Fruit fly (Drosophila melanogaster): ENCODE measurements around the gene mRpL4.

Gene mRpL4

DNA sequence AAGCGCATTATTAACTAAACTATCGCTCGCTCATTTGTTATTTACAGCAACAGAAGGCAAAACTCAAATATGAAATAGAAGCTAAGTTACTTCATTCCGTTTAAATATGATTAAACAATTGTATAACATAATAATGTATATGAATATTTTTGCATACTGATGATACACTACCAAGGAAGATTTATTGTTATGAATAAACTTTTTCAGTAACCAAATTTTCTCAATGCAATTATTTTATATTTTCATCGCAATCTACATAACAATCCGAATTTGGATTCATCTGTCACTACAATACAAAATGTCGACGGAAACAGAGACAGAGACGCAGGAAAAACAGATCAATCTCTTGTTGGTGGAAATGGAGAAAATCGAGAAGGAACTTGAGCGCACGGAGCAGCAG, 37.9 kb downstream of the mRpL4 start, which contains the start of gene CG17329:
CG17329 (plus strand) TSS at position 301 of the 400 bp plus-strand sequence.
- TF ChIP-seq CG10631 (GFP tag; optimal IDR thresholded peaks at IDR 0.05) (no peak), pdm3 (GFP tag; optimal IDR thresholded peaks at IDR 0.05) (no peak), CG34406 (GFP tag; optimal IDR thresholded peaks at IDR 0.05) (no peak), spab (GFP tag; optimal IDR thresholded peaks at IDR 0.05) (no peak)

dm6 chr2L:16288393-16288731, 40.6 kb downstream of the mRpL4 start:
- TF ChIP-seq CG3919 (GFP tag; optimal IDR thresholded peaks at IDR 0.05), result no peak
- no peak for TF ChIP-seq topi (GFP tag; optimal IDR thresholded peaks at IDR 0.05)
- no peak for TF ChIP-seq CG11762 (GFP tag; optimal IDR thresholded peaks at IDR 0.05; ENCODE audit: insufficient read depth)
- TF ChIP-seq svp (GFP tag), result no peak
- TF ChIP-seq Eip93F (GFP tag; optimal IDR thresholded peaks at IDR 0.05), result no peak

- TF ChIP-seq CG4318 (GFP tag; optimal IDR thresholded peaks at IDR 0.05) (no peak), Ets96B (tag; optimal IDR thresholded peaks at IDR 0.05) (no peak), eg (GFP tag; IDR thresholded peaks at IDR 0.05) (no peak), CG6792 (GFP tag; optimal IDR thresholded peaks at IDR 0.05) (peak; percentile 41), Sox15 (GFP tag; optimal IDR thresholded peaks at IDR 0.05) (peak; percentile 25), CG10631 (GFP tag; optimal IDR thresholded peaks at IDR 0.05) (peak; percentile 34), cyc (GFP tag; optimal IDR thresholded peaks at IDR 0.05) (peak; percentile 81), CG11902 (GFP tag; optimal IDR thresholded peaks at IDR 0.05) (peak; percentile 59), Met (GFP tag; optimal IDR thresholded peaks at IDR 0.05) (peak; percentile 74), CG3032 (tag; optimal IDR thresholded peaks at IDR 0.05) (peak; percentile 21), CG16779 (tag; optimal IDR thresholded peaks at IDR 0.05) (peak; percentile 14), CG1621 (tag; optimal IDR thresholded peaks at IDR 0.05) (peak; percentile 65), CG34406 (GFP tag; optimal IDR thresholded peaks at IDR 0.05) (no peak), net (GFP tag; optimal IDR thresholded peaks at IDR 0.05) (peak; percentile 52), Hr38 (GFP tag; optimal IDR thresholded peaks at IDR 0.05) (no peak), CG32006 (GFP tag; optimal IDR thresholded peaks at IDR 0.05) (peak; percentile 28), Sox102F (GFP tag; optimal IDR thresholded peaks at IDR 0.05) (no peak), esn (GFP tag; optimal IDR thresholded peaks at IDR 0.05) (peak; percentile 76), salr (GFP tag; optimal IDR thresholded peaks at IDR 0.05) (peak in 1 of 2 experiments; percentile 27), acj6 (GFP tag; optimal IDR thresholded peaks at IDR 0.05) (peak; percentile 63), CG8319 (GFP tag; optimal IDR thresholded peaks at IDR 0.05) (peak; percentile 25), Hr39 (GFP tag; optimal IDR thresholded peaks at IDR 0.05) (peak; percentile 81), fd85E (GFP tag; optimal IDR thresholded peaks at IDR 0.05) (peak; percentile 48), lz (GFP tag; optimal IDR thresholded peaks at IDR 0.05) (peak; percentile 79), spab (GFP tag; optimal IDR thresholded peaks at IDR 0.05) (no peak), Hr4 (GFP tag; optimal IDR thresholded peaks at IDR 0.05) (peak; percentile 49), CG8632 (GFP tag; optimal IDR thresholded peaks at IDR 0.05) (no peak), Lpt (GFP tag; optimal IDR thresholded peaks at IDR 0.05) (no peak), CG7368 (GFP tag; optimal IDR thresholded peaks at IDR 0.05) (peak; percentile 53), Eip93F (GFP tag; optimal IDR thresholded peaks at IDR 0.05) (peak; percentile 57), CG6276 (GFP tag; optimal IDR thresholded peaks at IDR 0.05) (no peak), CG9139 (GFP tag; optimal IDR thresholded peaks at IDR 0.05) (peak; percentile 57), CG6163 (GFP tag; IDR thresholded peaks at IDR 0.05) (no peak), CG11762 (GFP tag; optimal IDR thresholded peaks at IDR 0.05; ENCODE audit: insufficient read depth) (no peak), ss (GFP tag; optimal IDR thresholded peaks at IDR 0.05) (peak; percentile 37 to 57), dsx (GFP tag; optimal IDR thresholded peaks at IDR 0.05; ENCODE audit: poor library complexity, severe bottlenecking) (peak; percentile 69), CG31627 (GFP tag; optimal IDR thresholded peaks at IDR 0.05) (peak; percentile 83), Sox14 (GFP tag; optimal IDR thresholded peaks at IDR 0.05) (peak; percentile 62), CG6854 (GFP tag; optimal IDR thresholded peaks at IDR 0.05) (peak; percentile 28), CG15336 (GFP tag; IDR thresholded peaks at IDR 0.05) (no peak), pdm3 (GFP tag; optimal IDR thresholded peaks at IDR 0.05) (peak; percentile 77), Ets21C (GFP tag; optimal IDR thresholded peaks at IDR 0.05) (peak; percentile 60), CG8119 (GFP tag; IDR thresholded peaks at IDR 0.05) (no peak)
Measured at dm6 chr2L:16287602-16288392, 41.1 kb downstream of the mRpL4 start, which contains the start of the genes crp and pkaap. Gene crp (minus strand): TSS chr2L:16287730. Gene pkaap (plus strand): TSS chr2L:16288290.
